Worm (Caenorhabditis elegans): Measurements from ENCODE around the gene svh-2.

DNA sequence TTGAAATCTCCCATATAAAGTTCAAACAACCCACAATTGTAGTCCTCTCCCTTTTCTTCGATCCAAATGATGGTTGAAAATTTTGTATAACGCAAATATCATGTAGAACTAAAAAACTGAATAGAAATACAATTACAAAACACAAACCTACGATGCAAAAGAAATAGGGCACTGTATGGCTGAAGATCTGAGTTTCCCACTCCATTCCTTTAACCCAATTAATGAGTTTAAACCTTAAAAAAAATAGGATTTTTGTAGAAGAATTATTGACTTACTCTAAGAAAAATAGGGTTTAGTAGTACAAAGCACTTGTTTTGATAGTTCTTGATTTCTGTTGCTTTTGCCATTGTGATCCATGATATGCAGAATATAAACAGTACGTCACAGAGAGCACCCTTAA, 30.3 kb downstream of the svh-2 start:
- TF ChIP-seq ama-1 (optimal IDR thresholded peaks at IDR 0.05) (no peak), nhr-11 (tag; optimal IDR thresholded peaks at IDR 0.05) (no peak), dmd-4 (tag; optimal IDR thresholded peaks at IDR 0.05; ENCODE audit: borderline replicate concordance) (no peak), pqm-1 (tag; optimal IDR thresholded peaks at IDR 0.05) (no peak), ceh-2 (tag; optimal IDR thresholded peaks at IDR 0.05) (no peak), syd-9 (tag; optimal IDR thresholded peaks at IDR 0.05) (no peak), unc-3 (GFP tag; conservative IDR thresholded peaks at IDR 0.05) (no peak), unc-3 (tag; optimal IDR thresholded peaks at IDR 0.05) (no peak), nfya-1 (tag; optimal IDR thresholded peaks at IDR 0.05) (no peak), hlh-8 (tag; optimal IDR thresholded peaks at IDR 0.05) (no peak), ceh-18 (tag; optimal IDR thresholded peaks at IDR 0.05) (no peak), ztf-16 (tag; optimal IDR thresholded peaks at IDR 0.05) (no peak), pax-1 (tag; optimal IDR thresholded peaks at IDR 0.05) (no peak), ets-4 (tag; optimal IDR thresholded peaks at IDR 0.05) (no peak), fkh-10 (GFP tag; optimal IDR thresholded peaks at IDR 0.05) (no peak)
